Worm (Caenorhabditis elegans) whole organism, early embryonic: ENCODE results near the gene C35C5.9.

ENCODE experiments used
- B0310.2 ChIP-seq: sonication (generic microtip); optimal IDR thresholded peaks from 2 replicates; lab custom pipeline; 2016; ENCODE audit warnings: mild to moderate bottlenecking, missing genetic modification characterization, missing compliant biosample characterization
- F13C5.2 ChIP-seq: sonication (generic microtip); optimal IDR thresholded peaks from 2 replicates; lab custom pipeline; 2017; ENCODE audit warnings: mild to moderate bottlenecking, missing genetic modification characterization, inconsistent platforms, missing compliant biosample characterization
- aly-1 ChIP-seq: sonication (generic microtip); optimal IDR thresholded peaks from 2 replicates; lab custom pipeline; 2016; ENCODE audit warnings: missing genetic modification characterization, missing compliant biosample characterization
- ama-1 ChIP-seq: fragments of 150-350 bp; optimal IDR thresholded peaks from 2 replicates; lab custom pipeline; 2014
- ceh-13 ChIP-seq: fragments of 200-800 bp; sonication (Bioruptor generic); optimal IDR thresholded peaks from 2 replicates; lab custom pipeline; 2018; ENCODE audit warnings: mild to moderate bottlenecking, missing genetic modification characterization, missing compliant biosample characterization
- ceh-36 ChIP-seq: sonication (generic microtip); optimal IDR thresholded peaks from 2 replicates; lab custom pipeline; 2016; ENCODE audit warnings: missing genetic modification characterization, inconsistent platforms, missing compliant biosample characterization
- ets-7 ChIP-seq: sonication (generic microtip); optimal IDR thresholded peaks from 2 replicates; lab custom pipeline; 2016; ENCODE audit warnings: missing genotype, missing genetic modification characterization, missing compliant biosample characterization
- flt-1 ChIP-seq: fragments of 200-800 bp; sonication (Bioruptor generic); IDR thresholded peaks from 2 replicates; pipeline ENCODE4 v1.3.6; 2022; ENCODE audit warnings: missing genetic modification characterization, missing compliant biosample characterization
- hmbx-1 ChIP-seq: sonication (generic microtip); optimal IDR thresholded peaks from 2 replicates; lab custom pipeline; 2016; ENCODE audit warnings: mild to moderate bottlenecking, missing genetic modification characterization, missing compliant biosample characterization
- hmg-4 ChIP-seq: fragments of 200-800 bp; sonication (Bioruptor generic); optimal IDR thresholded peaks from 2 replicates; lab custom pipeline; 2018; ENCODE audit warnings: mild to moderate bottlenecking, missing genetic modification characterization, missing compliant biosample characterization
- hnd-1 ChIP-seq: sonication (generic microtip); optimal IDR thresholded peaks from 2 replicates; lab custom pipeline; 2016; ENCODE audit warnings: missing genetic modification characterization, missing compliant biosample characterization
- pes-1 ChIP-seq: fragments of 200-800 bp; sonication (Bioruptor generic); IDR thresholded peaks from 2 replicates; pipeline ENCODE4 v1.3.6; 2022; ENCODE audit warnings: missing genetic modification reagents, missing genetic modification characterization, missing compliant biosample characterization
- scrt-1 ChIP-seq: fragments of 200-800 bp; sonication (Bioruptor generic); IDR thresholded peaks from 2 replicates; pipeline ENCODE4 v1.3.6; 2022; ENCODE audit warnings: missing genetic modification characterization, missing compliant biosample characterization
- sea-1 ChIP-seq: fragments of 200-800 bp; sonication (Bioruptor generic); conservative IDR thresholded peaks from 2 replicates; pipeline ENCODE4 v1.3.6; 2022; ENCODE audit warnings: missing genetic modification characterization, missing compliant biosample characterization
- tbx-11 ChIP-seq: fragments of 200-800 bp; sonication (Bioruptor generic); IDR thresholded peaks from 2 replicates; pipeline ENCODE4 v1.3.6; 2022; ENCODE audit warnings: missing genetic modification characterization, missing compliant biosample characterization
- tbx-37 ChIP-seq: fragments of 200-800 bp; sonication (Bioruptor generic); conservative IDR thresholded peaks from 2 replicates; pipeline ENCODE4 v1.3.6; 2022; ENCODE audit warnings: missing genetic modification reagents, missing genetic modification characterization, missing compliant biosample characterization
- tra-4 ChIP-seq: sonication (generic microtip); optimal IDR thresholded peaks from 2 replicates; lab custom pipeline; 2017; ENCODE audit warnings: missing genetic modification characterization, missing compliant biosample characterization

Gene C35C5.9

ce11 chrX:11522058-11522757 is 14.2 kb upstream of the C35C5.9 start, which contains the start of gene sdc-2:
TSS of gene sdc-2 (plus strand) at chrX:11522707.
- TF ChIP-seq flt-1 (GFP tag; lab: Robert Waterston, UW) (no peak), hmg-4 (peak; percentile 74), F13C5.2 (peak; percentile 63)

- TF ChIP-seq B0310.2 (tag; lab: Kevin White, UChicago) (no peak), ceh-13 (GFP tag; lab: Kevin White, UChicago) (no peak), hmbx-1 (no peak), F13C5.2 (no peak)
Measured at ce11 chrX:11523704-11524103, 12.7 kb upstream of the C35C5.9 start.

DNA sequence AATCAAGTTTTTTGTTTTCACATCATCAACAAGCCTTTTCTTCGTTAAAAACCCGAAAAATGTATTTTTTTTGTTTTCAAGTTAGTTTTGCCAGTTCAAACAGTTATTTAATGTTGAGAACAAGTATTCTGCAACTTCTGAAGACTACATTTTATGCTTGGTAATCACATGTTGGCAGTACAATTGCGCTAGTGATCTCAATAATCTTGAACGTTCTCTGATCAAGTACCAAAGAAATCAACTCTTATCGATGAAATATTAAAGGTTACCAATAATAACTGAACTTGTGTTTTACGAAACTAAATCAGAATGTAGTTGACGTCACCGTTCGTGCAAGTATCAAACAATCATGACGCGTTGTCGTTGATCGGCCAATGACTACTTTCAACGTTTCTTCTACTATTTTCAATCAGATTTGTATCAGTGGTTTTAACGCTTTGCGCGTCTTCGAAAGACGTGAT is 2.8 kb upstream of the C35C5.9 start, which contains the start of gene C35C5.8:
Gene C35C5.8, plus strand, starts transcription at position 51 of the 461 bp plus-strand sequence.
- no peak for TF ChIP-seq ets-7 (tag; lab: Kevin White, UChicago)
- TF ChIP-seq scrt-1 (GFP tag; lab: Robert Waterston, UW), result no peak
- TF ChIP-seq B0310.2 (tag; lab: Kevin White, UChicago), result no peak
- no peak for TF ChIP-seq tbx-11 (GFP tag; lab: Robert Waterston, UW)
- no peak for TF ChIP-seq flt-1 (GFP tag; lab: Robert Waterston, UW)
- TF ChIP-seq hmg-4, result no peak
- TF ChIP-seq ceh-13 (GFP tag; lab: Kevin White, UChicago), result no peak
- no peak for TF ChIP-seq sea-1 (GFP tag; lab: Robert Waterston, UW)
- no peak for TF ChIP-seq hmbx-1

DNA sequence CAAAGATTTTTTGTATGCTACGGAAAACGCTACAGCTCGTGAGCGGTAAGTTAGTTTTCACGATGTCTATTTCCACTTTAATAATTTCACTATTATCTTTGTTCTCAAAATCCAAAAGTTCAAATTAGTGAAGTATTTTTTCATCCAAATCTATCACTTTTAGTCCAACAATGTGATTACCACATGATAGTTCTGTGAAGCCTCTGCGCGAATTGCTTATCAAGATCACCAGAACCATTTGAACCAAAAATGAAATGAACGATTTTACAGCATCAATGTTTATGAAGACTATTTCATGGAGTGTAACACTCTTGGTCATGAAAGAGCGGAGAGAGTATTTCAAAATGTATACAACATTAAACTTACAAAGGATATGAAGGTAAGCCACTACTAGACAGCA is 1.9 kb upstream of the C35C5.9 start:
- TF ChIP-seq hmg-4, result no peak
- TF ChIP-seq ceh-36 (tag; lab: Kevin White, UChicago), result no peak
- TF ChIP-seq sea-1 (GFP tag; lab: Robert Waterston, UW), result no peak
- no peak for TF ChIP-seq ama-1 (lab: Kevin White, UChicago)
- no peak for TF ChIP-seq ceh-13 (GFP tag; lab: Kevin White, UChicago)
- no peak for TF ChIP-seq flt-1 (GFP tag; lab: Robert Waterston, UW)
- TF ChIP-seq B0310.2 (tag; lab: Kevin White, UChicago), result no peak
- no peak for TF ChIP-seq aly-1 (tag; lab: Kevin White, UChicago)

DNA sequence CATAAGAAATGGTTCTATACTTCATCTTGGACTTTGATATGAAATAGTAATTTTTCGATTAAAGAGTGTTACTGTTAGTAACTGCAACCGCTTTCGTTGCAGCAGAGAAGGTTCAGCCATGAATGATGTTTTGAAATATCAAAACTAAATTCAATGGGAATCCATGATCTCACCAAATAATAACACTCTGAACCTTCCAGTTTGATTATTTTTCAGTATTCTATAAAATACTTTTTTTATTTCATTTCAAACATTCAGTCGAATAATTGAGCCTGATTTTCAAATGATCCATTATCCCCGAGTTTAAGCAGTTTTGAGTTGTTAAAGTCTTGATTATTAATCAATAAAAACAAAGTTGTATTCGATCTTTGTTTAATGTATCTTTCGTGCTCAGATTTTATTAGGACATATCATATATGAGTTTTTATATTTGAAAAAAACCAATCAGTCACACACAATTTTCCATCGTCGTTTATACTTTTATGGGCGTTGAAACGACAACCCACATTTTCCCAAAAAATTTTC is 934 bp downstream of the C35C5.9 start, which contains the start of gene gcp-2.2:
Gene gcp-2.2, plus strand, starts transcription at position 475 of the 525 bp plus-strand sequence.
- TF ChIP-seq tbx-37, result no peak
- TF ChIP-seq aly-1 (tag; lab: Kevin White, UChicago), result no peak
- no peak for TF ChIP-seq sea-1 (GFP tag; lab: Robert Waterston, UW)
- no peak for TF ChIP-seq hmg-4
- TF ChIP-seq hnd-1, result no peak
- no peak for TF ChIP-seq F13C5.2
- no peak for TF ChIP-seq flt-1 (GFP tag; lab: Robert Waterston, UW)
- no peak for TF ChIP-seq B0310.2 (tag; lab: Kevin White, UChicago)
- TF ChIP-seq tbx-11 (GFP tag; lab: Robert Waterston, UW), result no peak
- no peak for TF ChIP-seq ceh-13 (GFP tag; lab: Kevin White, UChicago)
- TF ChIP-seq ceh-36 (tag; lab: Kevin White, UChicago), result no peak
- no peak for TF ChIP-seq pes-1
- no peak for TF ChIP-seq ets-7 (tag; lab: Kevin White, UChicago)
- no peak for TF ChIP-seq ama-1 (lab: Kevin White, UChicago)
- no peak for TF ChIP-seq scrt-1 (GFP tag; lab: Robert Waterston, UW)
- TF ChIP-seq hmbx-1, result no peak
- no peak for TF ChIP-seq tra-4

- TF ChIP-seq scrt-1 (GFP tag; lab: Robert Waterston, UW) (no peak), ets-7 (tag; lab: Kevin White, UChicago) (no peak)
Measured at ce11 chrX:11541690-11542089, 5.3 kb downstream of the C35C5.9 start.

DNA sequence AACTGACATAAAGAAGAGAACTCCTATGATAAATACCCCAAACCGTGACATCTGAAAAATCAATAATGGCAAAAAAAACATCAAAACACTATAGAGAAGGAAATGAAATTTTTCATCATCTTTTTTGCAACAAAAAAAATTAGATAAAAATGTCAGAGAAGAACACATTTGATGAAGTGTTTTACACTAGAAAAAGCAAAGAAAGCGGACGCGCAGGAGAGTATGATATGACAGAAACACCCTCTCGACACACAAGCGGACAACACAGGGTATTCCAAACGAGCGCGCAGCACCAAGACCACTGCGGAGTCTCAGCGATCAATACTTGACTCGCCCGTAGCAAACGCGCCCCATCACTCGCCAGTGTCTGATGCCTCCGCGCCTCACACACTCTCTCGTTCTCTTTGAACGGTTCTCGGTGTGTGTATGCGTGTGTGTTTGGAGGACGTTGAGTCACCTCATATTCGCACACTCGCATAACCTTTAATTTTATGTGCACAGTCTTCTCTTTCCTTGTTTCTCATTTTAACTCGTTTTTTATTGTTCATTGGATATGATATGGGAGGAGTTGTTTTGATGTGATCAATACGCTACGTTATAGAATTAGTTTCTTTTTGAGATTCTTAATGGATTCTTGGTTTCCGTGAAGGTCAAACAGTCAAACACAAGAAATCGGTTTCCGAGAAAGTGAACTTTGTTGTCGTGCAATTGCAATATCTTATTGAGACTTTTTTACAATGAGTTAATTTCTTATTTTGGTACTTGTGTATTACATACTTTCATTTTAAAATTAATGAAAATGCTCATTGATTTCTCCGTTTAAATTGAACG is 10.3 kb downstream of the C35C5.9 start, which contains the start of gene selt-1.1:
Gene selt-1.1, minus strand, starts transcription at position 51 of the 831 bp plus-strand sequence.
- TF ChIP-seq F13C5.2, result peak; percentile 21
- TF ChIP-seq hmg-4, result peak; percentile 76
- 0 out of 2 replicates have a peak, but pooled peaks have one; percentile 52 for TF ChIP-seq sea-1 (GFP tag; lab: Robert Waterston, UW)
- peak; percentile 37 for TF ChIP-seq aly-1 (tag; lab: Kevin White, UChicago)
- no peak for TF ChIP-seq tbx-11 (GFP tag; lab: Robert Waterston, UW)
- TF ChIP-seq B0310.2 (tag; lab: Kevin White, UChicago), result no peak
